Worm (Caenorhabditis elegans) whole organism, young adult: ENCODE results near the gene W02A2.12.

ENCODE experiments used
- B0035.1 ChIP-seq: sonication (generic microtip); optimal IDR thresholded peaks from 2 replicates; lab custom pipeline; 2016; ENCODE audit warnings: missing genetic modification characterization, mild to moderate bottlenecking, missing compliant biosample characterization, missing genotype, missing genetic modification reagents
- F10E7.11 ChIP-seq: sonication (generic microtip); optimal IDR thresholded peaks from 2 replicates; lab custom pipeline; 2017; ENCODE audit warnings: mild to moderate bottlenecking, missing genetic modification characterization, moderate library complexity, missing compliant biosample characterization
- F52B5.7 ChIP-seq: sonication (generic microtip); optimal IDR thresholded peaks from 2 replicates; lab custom pipeline; 2016; ENCODE audit warnings: mild to moderate bottlenecking, missing genetic modification characterization, missing compliant biosample characterization
- F57A8.1 ChIP-seq: fragments of 200-800 bp; sonication (Bioruptor generic); optimal IDR thresholded peaks from 2 replicates; lab custom pipeline; 2018; ENCODE audit warnings: mild to moderate bottlenecking, missing genetic modification characterization, moderate library complexity, missing compliant biosample characterization
- F57C9.4 ChIP-seq: sonication (generic microtip); optimal IDR thresholded peaks from 2 replicates; lab custom pipeline; 2017; ENCODE audit warnings: mild to moderate bottlenecking, missing genetic modification characterization, missing compliant biosample characterization
- K11D2.4 ChIP-seq: fragments of 200-800 bp; sonication (Bioruptor generic); IDR thresholded peaks from 2 replicates; pipeline ENCODE4 v1.3.6; 2022; ENCODE audit warnings: missing genetic modification reagents, missing genetic modification characterization, missing compliant biosample characterization
- K12H6.12 ChIP-seq: fragments of 200-800 bp; sonication (Bioruptor generic); optimal IDR thresholded peaks from 2 replicates; lab custom pipeline; 2018; ENCODE audit warnings: mild to moderate bottlenecking, missing genetic modification characterization, missing compliant biosample characterization
- Y53F4B.3 ChIP-seq: fragments of 200-800 bp; sonication (Bioruptor generic); IDR thresholded peaks from 2 replicates; pipeline ENCODE4 v1.3.6; 2022; ENCODE audit warnings: missing genetic modification reagents, missing genetic modification characterization, missing compliant biosample characterization
- Y53G8AR.9 ChIP-seq: fragments of 200-800 bp; sonication (Bioruptor generic); conservative IDR thresholded peaks from 2 replicates; pipeline ENCODE4 v1.3.6; 2022; ENCODE audit warnings: missing genetic modification reagents, missing genetic modification characterization, missing compliant biosample characterization
- Y56A3A.18 ChIP-seq: fragments of 200-800 bp; sonication (Bioruptor generic); IDR thresholded peaks from 2 replicates; pipeline ENCODE4 v1.3.6; 2022; ENCODE audit warnings: missing genetic modification reagents, missing genetic modification characterization, missing compliant biosample characterization
- ZK185.1 ChIP-seq: sonication (generic microtip); optimal IDR thresholded peaks from 2 replicates; lab custom pipeline; 2016; ENCODE audit warnings: mild to moderate bottlenecking, missing genetic modification characterization, missing compliant biosample characterization; ENCODE audit not compliant: poor library complexity, severe bottlenecking
- ama-1 ChIP-seq, 3 experiments: fragments of 150-350 bp in 1 of 3; sonication (generic microtip) in 2 of 3; optimal IDR thresholded peaks; 2 replicates each; lab custom pipeline; 2014 to 2018; ENCODE audit warnings: missing biosample characterization in 2 of 3, missing genetic modification characterization in 2 of 3, missing genetic modification reagents in 2 of 3
- aptf-3 ChIP-seq: fragments of 200-800 bp; sonication (Bioruptor generic); IDR thresholded peaks from 2 replicates; pipeline ENCODE4 v1.3.6; 2022; ENCODE audit warnings: missing genetic modification characterization, missing compliant biosample characterization
- athp-1 ChIP-seq: sonication (generic microtip); optimal IDR thresholded peaks from 2 replicates; lab custom pipeline; 2017; ENCODE audit warnings: mild to moderate bottlenecking, missing genetic modification characterization, missing compliant biosample characterization
- ccch-3 ChIP-seq: fragments of 200-800 bp; sonication (Bioruptor generic); optimal IDR thresholded peaks from 2 replicates; lab custom pipeline; 2018; ENCODE audit warnings: mild to moderate bottlenecking, missing genetic modification characterization, missing compliant biosample characterization
- ceh-100 ChIP-seq: fragments of 200-800 bp; sonication (Bioruptor generic); IDR thresholded peaks from 2 replicates; pipeline ENCODE4 v1.3.6; 2022; ENCODE audit warnings: missing genetic modification reagents, missing genetic modification characterization, missing compliant biosample characterization
- ceh-40 ChIP-seq: fragments of 200-800 bp; sonication (Bioruptor generic); IDR thresholded peaks from 2 replicates; pipeline ENCODE4 v1.3.6; 2022; ENCODE audit warnings: missing genetic modification characterization, missing compliant biosample characterization
- egrh-3 ChIP-seq: fragments of 200-800 bp; sonication (Bioruptor generic); IDR thresholded peaks from 2 replicates; pipeline ENCODE4 v1.3.6; 2022; ENCODE audit warnings: missing genetic modification reagents, missing genetic modification characterization, missing compliant biosample characterization
- ets-4 ChIP-seq: fragments of 200-800 bp; sonication (Bioruptor generic); optimal IDR thresholded peaks from 2 replicates; lab custom pipeline; 2018; ENCODE audit warnings: mild to moderate bottlenecking, missing genetic modification characterization, missing compliant biosample characterization
- hmg-20 ChIP-seq: fragments of 200-800 bp; sonication (Bioruptor generic); IDR thresholded peaks from 2 replicates; pipeline ENCODE4 v1.3.6; 2022; ENCODE audit warnings: missing genetic modification reagents, missing genetic modification characterization, missing compliant biosample characterization
- let-607 ChIP-seq, 2 experiments: fragments of 200-800 bp in 1 of 2; sonication (Bioruptor generic) in 1 of 2; sonication (generic microtip) in 1 of 2; optimal IDR thresholded peaks; 2 replicates each; lab custom pipeline; 2016 to 2018; ENCODE audit warnings: mild to moderate bottlenecking in 2 of 2, missing compliant biosample characterization in 2 of 2, missing genetic modification characterization in 2 of 2, moderate library complexity in 2 of 2, missing genotype in 1 of 2
- lin-26 ChIP-seq: fragments of 200-800 bp; sonication (Bioruptor generic); IDR thresholded peaks from 2 replicates; pipeline ENCODE4 v1.3.6; 2022; ENCODE audit warnings: missing genetic modification reagents, missing genetic modification characterization, missing compliant biosample characterization
- lin-40 ChIP-seq: sonication (generic microtip); optimal IDR thresholded peaks from 2 replicates; lab custom pipeline; 2016; ENCODE audit warnings: missing genetic modification characterization, mild to moderate bottlenecking, missing compliant biosample characterization, missing genotype, missing genetic modification reagents
- lsl-1 ChIP-seq: fragments of 200-800 bp; sonication (Bioruptor generic); optimal IDR thresholded peaks from 2 replicates; lab custom pipeline; 2018; ENCODE audit warnings: mild to moderate bottlenecking, missing genetic modification characterization, moderate library complexity, missing compliant biosample characterization
- madf-3 ChIP-seq: fragments of 200-800 bp; sonication (Bioruptor generic); IDR thresholded peaks from 2 replicates; pipeline ENCODE4 v1.3.6; 2022; ENCODE audit warnings: missing genetic modification reagents, missing genetic modification characterization, missing compliant biosample characterization
- mes-4 ChIP-seq: sonication (generic microtip); optimal IDR thresholded peaks from 2 replicates; lab custom pipeline; 2016; ENCODE audit warnings: missing genotype, missing genetic modification characterization, missing compliant biosample characterization
- nhr-120 ChIP-seq: fragments of 200-800 bp; sonication (Bioruptor generic); IDR thresholded peaks from 2 replicates; pipeline ENCODE4 v1.3.6; 2022; ENCODE audit warnings: missing genetic modification characterization, missing compliant biosample characterization
- nhr-80 ChIP-seq: sonication (generic microtip); optimal IDR thresholded peaks from 2 replicates; lab custom pipeline; 2016; ENCODE audit warnings: missing genetic modification characterization, missing compliant biosample characterization
- pha-4 ChIP-seq: fragments of 150-350 bp; sonication (generic microtip); optimal IDR thresholded peaks from 2 replicates; lab custom pipeline; 2014; ENCODE audit warnings: missing biosample characterization, missing genetic modification reagents, missing genetic modification characterization
- rpc-1 ChIP-seq, 2 experiments: fragments of 150-350 bp in 1 of 2; sonication (generic microtip) in 1 of 2; optimal IDR thresholded peaks; 2 replicates each; lab custom pipeline; 2014 to 2018; ENCODE audit warnings: missing biosample characterization in 1 of 2, missing genetic modification characterization in 1 of 2, missing genetic modification reagents in 1 of 2, missing genotype in 1 of 2
- sea-2 ChIP-seq: fragments of 200-800 bp; sonication (Bioruptor generic); IDR thresholded peaks from 2 replicates; pipeline ENCODE4 v1.3.6; 2022; ENCODE audit warnings: missing genetic modification characterization, missing compliant biosample characterization
- tbp1 ChIP-seq: fragments of 200-800 bp; sonication (Bioruptor generic); optimal IDR thresholded peaks from 2 replicates; lab custom pipeline; 2018; ENCODE audit warnings: mild to moderate bottlenecking, missing genetic modification characterization, missing compliant biosample characterization
- tbx-9 ChIP-seq: sonication (generic microtip); optimal IDR thresholded peaks from 2 replicates; lab custom pipeline; 2016; ENCODE audit warnings: borderline replicate concordance, missing genetic modification characterization, inconsistent platforms, missing compliant biosample characterization
- unc-62 ChIP-seq: fragments of 150-350 bp; optimal IDR thresholded peaks from 2 replicates; lab custom pipeline; 2014; ENCODE audit warnings: missing biosample characterization, missing genetic modification reagents, missing genetic modification characterization
- xnd-1 ChIP-seq: sonication (generic microtip); optimal IDR thresholded peaks from 2 replicates; lab custom pipeline; 2016; ENCODE audit warnings: missing genotype, missing genetic modification reagents, missing genetic modification characterization, missing compliant biosample characterization
- zfh-2 ChIP-seq: fragments of 200-800 bp; sonication (Bioruptor generic); conservative IDR thresholded peaks from 2 replicates; pipeline ENCODE4 v1.3.6; 2022; ENCODE audit warnings: missing genetic modification reagents, missing genetic modification characterization, missing compliant biosample characterization
- ztf-22 ChIP-seq: fragments of 200-800 bp; sonication (Bioruptor generic); optimal IDR thresholded peaks from 2 replicates; lab custom pipeline; 2018; ENCODE audit warnings: mild to moderate bottlenecking, missing genetic modification characterization, moderate library complexity, missing compliant biosample characterization

W02A2.12 gene

DNA sequence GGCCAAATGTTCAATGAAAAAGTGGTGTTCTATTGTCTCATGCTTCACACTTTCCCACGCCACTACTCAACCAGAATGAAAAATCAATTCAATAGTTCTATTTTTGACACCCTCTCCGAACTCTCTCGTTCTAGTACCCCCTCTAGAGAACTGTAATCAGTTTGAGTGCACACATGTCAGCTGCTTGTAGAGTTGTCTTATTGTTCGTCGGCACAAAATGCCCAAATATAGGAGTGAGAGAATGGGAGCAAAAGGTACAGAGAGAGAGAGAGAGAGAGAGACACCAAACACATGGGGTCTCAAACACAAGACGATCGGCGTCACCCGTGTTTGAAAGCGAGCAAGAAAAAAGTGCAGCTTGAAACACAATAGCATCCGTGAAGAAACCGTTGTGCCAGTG lies 14.3 kb downstream of the W02A2.12 start (continued):
- TF ChIP-seq lin-26 (no peak), sea-2 (no peak), xnd-1 (tag; lab: Kevin White, UChicago) (no peak), madf-3 (no peak), Y53G8AR.9 (GFP tag; lab: Robert Waterston, UW) (no peak), F57C9.4 (tag; lab: Kevin White, UChicago) (no peak), lsl-1 (GFP tag; lab: Kevin White, UChicago) (no peak), K12H6.12 (tag; lab: Kevin White, UChicago) (no peak)

DNA sequence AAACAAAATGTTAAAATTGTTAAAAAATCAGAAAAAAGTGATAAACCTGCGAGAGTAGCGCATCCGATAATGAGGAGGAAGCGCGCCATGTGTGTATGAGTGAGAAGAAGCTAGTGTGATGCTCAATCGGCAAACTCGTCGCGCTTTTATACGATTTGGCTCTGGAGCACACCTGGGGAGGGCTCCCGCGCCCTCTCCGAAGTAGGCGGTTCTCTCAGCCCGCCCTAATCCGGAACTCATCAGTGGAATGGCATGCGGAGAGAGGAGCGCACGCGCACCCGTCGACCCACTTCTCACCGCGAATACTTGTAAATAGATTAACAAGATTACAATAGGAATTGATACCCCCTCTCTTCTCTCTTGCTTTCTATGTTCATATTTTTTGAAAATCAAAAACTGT lies 17.3 kb downstream of the W02A2.12 start, which contains the start of gene pqn-74:
pqn-74 (minus strand) TSS at position 122 of the 400 bp plus-strand sequence.
- TF ChIP-seq egrh-3 (GFP tag; lab: Robert Waterston, UW) (peak; percentile 31; the same call in 1 of the 2 replicates), F57A8.1 (GFP tag; lab: Kevin White, UChicago) (no peak), ama-1 (optimal IDR thresholded peaks at IDR 0.05; lab: Kevin White, UChicago) (no peak), ama-1 (GFP tag; optimal IDR thresholded peaks at IDR 0.05; lab: Kevin White, UChicago) (no peak), K11D2.4 (GFP tag; lab: Robert Waterston, UW) (no peak), mes-4 (tag; lab: Kevin White, UChicago) (no peak), hmg-20 (GFP tag; lab: Robert Waterston, UW) (no peak), B0035.1 (no peak), F52B5.7 (tag; lab: Kevin White, UChicago) (peak; percentile 8), aptf-3 (GFP tag; lab: Robert Waterston, UW) (no peak), ets-4 (no peak), athp-1 (no peak), nhr-120 (GFP tag; lab: Robert Waterston, UW) (no peak), ztf-22 (GFP tag; lab: Kevin White, UChicago) (no peak), zfh-2 (GFP tag; lab: Robert Waterston, UW) (peak; percentile 69; the same call in 1 of the 2 replicates), tbp1 (GFP tag; lab: Kevin White, UChicago) (no peak)

DNA sequence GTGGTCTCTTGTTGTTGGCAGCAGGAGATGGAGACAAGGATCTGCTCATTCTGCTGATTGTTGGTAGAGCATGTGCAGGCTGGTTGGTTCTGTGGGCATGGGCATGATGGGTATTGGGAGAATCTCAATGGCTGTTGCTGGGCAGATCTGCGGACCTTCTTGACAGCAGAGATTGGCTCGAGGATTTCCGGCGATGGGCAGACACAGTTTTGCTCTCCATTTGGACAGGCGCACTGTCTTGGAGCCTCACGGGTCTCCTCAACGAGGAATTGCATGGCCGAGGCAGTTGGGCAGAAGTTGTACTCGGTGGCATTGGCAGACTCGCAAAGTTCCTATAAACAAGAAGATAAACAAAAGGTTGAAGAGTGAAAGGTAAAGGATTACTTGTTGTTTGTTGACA lies 18.1 kb downstream of the W02A2.12 start:
- 0 out of 2 replicates have a peak, but pooled peaks have one; percentile 22 for TF ChIP-seq zfh-2 (GFP tag; lab: Robert Waterston, UW)
- TF ChIP-seq Y56A3A.18 = 0 out of 2 replicates have a peak, but pooled peaks have one; percentile 43
- TF ChIP-seq tbx-9 (tag; lab: Kevin White, UChicago) = no peak

DNA sequence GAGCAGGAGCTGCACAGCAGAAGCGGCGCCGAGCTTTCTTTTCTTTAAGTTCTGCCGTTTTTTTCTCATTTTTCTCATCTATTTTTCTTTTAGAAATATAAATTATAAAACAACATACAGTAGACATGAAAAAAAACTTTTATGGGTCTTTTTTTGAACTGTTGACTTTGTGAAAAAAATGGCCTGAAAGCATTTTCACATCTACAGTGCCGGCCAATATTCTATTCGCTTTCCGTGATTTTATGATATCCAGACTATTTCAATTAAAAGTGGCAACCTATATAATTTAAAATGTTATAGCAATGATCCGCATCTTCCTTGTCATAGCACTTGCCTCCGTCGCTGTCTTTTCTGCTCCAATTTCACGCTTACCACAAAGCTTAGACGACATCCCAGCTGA lies 20.6 kb downstream of the W02A2.12 start, which contains the start of gene far-6:
far-6 (plus strand) TSS at position 301 of the 400 bp plus-strand sequence.
- TF ChIP-seq ceh-100 (GFP tag; lab: Robert Waterston, UW) = no peak
- no peak for TF ChIP-seq rpc-1 (optimal IDR thresholded peaks at IDR 0.05; lab: Kevin White, UChicago)
- no peak for TF ChIP-seq rpc-1 (tag; optimal IDR thresholded peaks at IDR 0.05; lab: Kevin White, UChicago)
- TF ChIP-seq ZK185.1 (tag; lab: Kevin White, UChicago) = no peak
- no peak for TF ChIP-seq F10E7.11 (tag; lab: Kevin White, UChicago)
- TF ChIP-seq ceh-40 (GFP tag; lab: Robert Waterston, UW) = no peak
- no peak for TF ChIP-seq lin-40 (tag; lab: Kevin White, UChicago)

ce11 chrIV:13327064-13327463 lies 21.6 kb downstream of the W02A2.12 start:
- TF ChIP-seq ccch-3 (GFP tag; lab: Kevin White, UChicago) = no peak
- TF ChIP-seq nhr-80 (tag; lab: Kevin White, UChicago) = peak; percentile 91
- peak; percentile 51 for TF ChIP-seq pha-4
- TF ChIP-seq unc-62 (GFP tag; lab: Kevin White, UChicago) = peak; percentile 84
- TF ChIP-seq let-607 (tag; optimal IDR thresholded peaks at IDR 0.05; lab: Kevin White, UChicago) = peak in 1 of 2 experiments; percentile 24
- TF ChIP-seq Y53F4B.3 = no peak
